Comparison of ENCODE assay signal across 3 fruit fly cellular contexts in the genomic region with DNA sequence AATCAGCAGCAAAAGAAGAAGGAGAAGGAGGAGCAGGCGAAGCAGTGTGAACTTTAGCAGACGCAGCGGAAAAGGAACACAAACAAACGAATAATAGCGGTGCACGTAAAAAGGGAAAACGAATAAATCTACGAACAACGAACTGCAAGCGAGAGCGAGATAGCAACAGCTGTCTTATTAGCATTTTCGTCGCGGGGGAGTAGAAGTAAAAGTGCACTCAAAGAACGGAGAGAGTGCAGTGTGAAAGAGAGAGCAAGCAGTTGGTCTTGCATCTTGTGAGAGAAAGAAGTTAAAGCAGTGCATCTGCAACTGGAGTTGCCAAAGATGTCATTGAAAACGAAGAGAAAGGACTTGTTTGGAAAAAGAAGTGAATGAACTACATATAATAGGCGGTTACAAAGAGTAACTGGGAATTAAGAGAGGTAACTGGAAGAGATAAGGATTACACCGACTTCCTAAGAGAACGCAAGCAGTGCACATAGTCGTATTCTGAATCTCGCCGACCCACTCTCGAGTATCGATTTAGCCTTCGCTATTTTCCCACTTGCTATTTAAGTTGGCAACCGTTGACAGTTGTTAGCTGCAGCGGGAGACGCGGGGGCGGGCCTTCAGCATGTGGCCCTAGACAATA.
TF ChIP-seq lines count a peak whose summit lies in the region.

No protein-coding gene starts in this region.

TF ChIP-seq in whole organism, embryonic, 481 proteins besides CTCF, POLR2A, EP300 and RAD21 (continued from another document and continues in another):
- TF ChIP-seq CG8388 (GFP tag; optimal IDR thresholded peaks at IDR 0.05; lab: Kevin White, UChicago) (no peak), CG30431 (GFP tag; optimal IDR thresholded peaks at IDR 0.05; lab: Kevin White, UChicago) (no peak), Dfd (GFP tag; optimal IDR thresholded peaks at IDR 0.05; lab: Kevin White, UChicago) (peak in 1 of 2 experiments; percentile 85), CG10209 (GFP tag; optimal IDR thresholded peaks at IDR 0.05; lab: Kevin White, UChicago) (no peak), CG33557 (GFP tag; optimal IDR thresholded peaks at IDR 0.05; lab: Kevin White, UChicago) (peak; percentile 7), CG4617 (GFP tag; optimal IDR thresholded peaks at IDR 0.05; lab: Kevin White, UChicago; ENCODE audit: borderline replicate concordance) (no peak), lilli (GFP tag; optimal IDR thresholded peaks at IDR 0.05; lab: Kevin White, UChicago) (no peak), CrebB (tag; optimal IDR thresholded peaks at IDR 0.05; lab: Kevin White, UChicago) (no peak), CG30403 (GFP tag; optimal IDR thresholded peaks at IDR 0.05; lab: Kevin White, UChicago) (no peak), pum (GFP tag; optimal IDR thresholded peaks at IDR 0.05; lab: Kevin White, UChicago) (no peak), B-H2 (GFP tag; optimal IDR thresholded peaks at IDR 0.05; lab: Kevin White, UChicago) (no peak), Fer3 (tag; optimal IDR thresholded peaks at IDR 0.05; lab: Kevin White, UChicago) (no peak), zfh2 (GFP tag; optimal IDR thresholded peaks at IDR 0.05; lab: Kevin White, UChicago) (no peak), Kr (GFP tag; optimal IDR thresholded peaks at IDR 0.05; lab: Kevin White, UChicago) (no peak), CG3163 (GFP tag; optimal IDR thresholded peaks at IDR 0.05; lab: Kevin White, UChicago) (peak; percentile 95), tx (GFP tag; optimal IDR thresholded peaks at IDR 0.05; lab: Kevin White, UChicago) (no peak), Pdp1 (GFP tag; optimal IDR thresholded peaks at IDR 0.05; lab: Kevin White, UChicago) (no peak), Ets65A (GFP tag; lab: Kevin White, UChicago) (peak; percentile 73), nom (GFP tag; optimal IDR thresholded peaks at IDR 0.05; lab: Kevin White, UChicago) (peak; percentile 69), dysf (GFP tag; IDR thresholded peaks at IDR 0.05; lab: Robert Waterston, UW) (no peak), stwl (tag; optimal IDR thresholded peaks at IDR 0.05; lab: Kevin White, UChicago) (peak; percentile 27), bigmax (GFP tag; optimal IDR thresholded peaks at IDR 0.05; lab: Kevin White, UChicago) (no peak), CG6813 (GFP tag; optimal IDR thresholded peaks at IDR 0.05; lab: Kevin White, UChicago) (no peak), CG4730 (GFP tag; IDR thresholded peaks at IDR 0.05; lab: Robert Waterston, UW) (no peak), dpn (GFP tag; optimal IDR thresholded peaks at IDR 0.05; lab: Kevin White, UChicago) (no peak), br (optimal IDR thresholded peaks at IDR 0.05; lab: Kevin White, UChicago) (no peak), bab2 (GFP tag; optimal IDR thresholded peaks at IDR 0.05; lab: Kevin White, UChicago) (no peak), CG17328 (GFP tag; IDR thresholded peaks at IDR 0.05; lab: Robert Waterston, UW) (no peak), CG11723 (GFP tag; optimal IDR thresholded peaks at IDR 0.05; lab: Kevin White, UChicago) (no peak), CG1647 (GFP tag; optimal IDR thresholded peaks at IDR 0.05; lab: Kevin White, UChicago) (no peak), fd96Cb (tag; optimal IDR thresholded peaks at IDR 0.05; lab: Kevin White, UChicago) (no peak), CG15073 (GFP tag; optimal IDR thresholded peaks at IDR 0.05; lab: Kevin White, UChicago) (no peak), CG4424 (GFP tag; optimal IDR thresholded peaks at IDR 0.05; lab: Kevin White, UChicago) (no peak), CG8290 (GFP tag; optimal IDR thresholded peaks at IDR 0.05; lab: Kevin White, UChicago) (no peak), CG8290 (tag; optimal IDR thresholded peaks at IDR 0.05; lab: Kevin White, UChicago) (peak in 1 of 2 experiments; percentile 78), CG12769 (tag; optimal IDR thresholded peaks at IDR 0.05; lab: Kevin White, UChicago) (no peak), CG18599 (GFP tag; optimal IDR thresholded peaks at IDR 0.05; lab: Kevin White, UChicago) (no peak), CG17912 (GFP tag; optimal IDR thresholded peaks at IDR 0.05; lab: Kevin White, UChicago) (no peak), ftz-f1 (GFP tag; optimal IDR thresholded peaks at IDR 0.05; lab: Kevin White, UChicago) (no peak), dimm (GFP tag; IDR thresholded peaks at IDR 0.05; lab: Robert Waterston, UW) (no peak), lov (optimal IDR thresholded peaks at IDR 0.05; lab: Kevin White, UChicago) (no peak), lov (GFP tag; IDR thresholded peaks at IDR 0.05; lab: Robert Waterston, UW) (no peak), mam (GFP tag; optimal IDR thresholded peaks at IDR 0.05; lab: Kevin White, UChicago) (no peak)

TF ChIP-seq in whole organism, prepupa, 60 proteins besides CTCF, POLR2A, EP300 and RAD21 (continued from another document):
- TF ChIP-seq OdsH (GFP tag; optimal IDR thresholded peaks at IDR 0.05; lab: Kevin White, UChicago) = no peak
- TF ChIP-seq fd85E (GFP tag; optimal IDR thresholded peaks at IDR 0.05; lab: Kevin White, UChicago) = no peak
- no peak for TF ChIP-seq CG7368 (GFP tag; optimal IDR thresholded peaks at IDR 0.05; lab: Kevin White, UChicago)
- no peak for TF ChIP-seq CG10631 (GFP tag; optimal IDR thresholded peaks at IDR 0.05; lab: Kevin White, UChicago)
- no peak for TF ChIP-seq Hr4 (GFP tag; optimal IDR thresholded peaks at IDR 0.05; lab: Kevin White, UChicago)
- TF ChIP-seq CG8319 (GFP tag; optimal IDR thresholded peaks at IDR 0.05; lab: Kevin White, UChicago) = no peak
- no peak for TF ChIP-seq Hr38 (GFP tag; optimal IDR thresholded peaks at IDR 0.05; lab: Kevin White, UChicago)
- TF ChIP-seq dsx (GFP tag; optimal IDR thresholded peaks at IDR 0.05; lab: Kevin White, UChicago; ENCODE audit: poor library complexity, severe bottlenecking) = peak; percentile 36
- no peak for TF ChIP-seq Met (GFP tag; optimal IDR thresholded peaks at IDR 0.05; lab: Kevin White, UChicago)
- TF ChIP-seq CG6854 (GFP tag; optimal IDR thresholded peaks at IDR 0.05; lab: Kevin White, UChicago) = peak; percentile 26
- no peak for TF ChIP-seq salr (GFP tag; optimal IDR thresholded peaks at IDR 0.05; lab: Kevin White, UChicago)
- no peak for TF ChIP-seq CG31627 (GFP tag; optimal IDR thresholded peaks at IDR 0.05; lab: Kevin White, UChicago)
- TF ChIP-seq acj6 (GFP tag; optimal IDR thresholded peaks at IDR 0.05; lab: Kevin White, UChicago) = no peak
- no peak for TF ChIP-seq Ets96B (tag; optimal IDR thresholded peaks at IDR 0.05; lab: Kevin White, UChicago)
- TF ChIP-seq Eip75B (GFP tag; optimal IDR thresholded peaks at IDR 0.05; lab: Kevin White, UChicago) = no peak
- TF ChIP-seq Sox102F (GFP tag; optimal IDR thresholded peaks at IDR 0.05; lab: Kevin White, UChicago) = peak; percentile 6
- peak; percentile 42 for TF ChIP-seq CG6276 (GFP tag; optimal IDR thresholded peaks at IDR 0.05; lab: Kevin White, UChicago)
- no peak for TF ChIP-seq pdm3 (GFP tag; optimal IDR thresholded peaks at IDR 0.05; lab: Kevin White, UChicago)
- peak; percentile 79 for TF ChIP-seq CG6163 (GFP tag; IDR thresholded peaks at IDR 0.05; lab: Robert Waterston, UW)
- TF ChIP-seq svp (GFP tag; lab: Kevin White, UChicago) = peak; percentile 75
- TF ChIP-seq dac (GFP tag; optimal IDR thresholded peaks at IDR 0.05; lab: Kevin White, UChicago) = no peak
- no peak for TF ChIP-seq topi (GFP tag; optimal IDR thresholded peaks at IDR 0.05; lab: Kevin White, UChicago)
- TF ChIP-seq ss (GFP tag; optimal IDR thresholded peaks at IDR 0.05; lab: Kevin White, UChicago) = peak; percentile 34 to 45
- TF ChIP-seq Lpt (GFP tag; optimal IDR thresholded peaks at IDR 0.05; lab: Kevin White, UChicago) = peak; percentile 20
- TF ChIP-seq spab (GFP tag; optimal IDR thresholded peaks at IDR 0.05; lab: Kevin White, UChicago) = no peak

TF ChIP-seq in whole organism, pupa, 21 proteins besides CTCF, POLR2A, EP300 and RAD21 (continued from another document):
- TF ChIP-seq EcR (GFP tag; optimal IDR thresholded peaks at IDR 0.05; lab: Kevin White, UChicago) = peak; percentile 97
